Worm (Caenorhabditis elegans) whole organism, late embryonic: ENCODE measurements around the gene hpl-2.

Experiments
- ama-1 ChIP-seq: fragments of 150-350 bp; optimal IDR thresholded peaks from 2 replicates; lab custom pipeline; 2014
- ceh-9 ChIP-seq: sonication (generic microtip); optimal IDR thresholded peaks from 2 replicates; lab custom pipeline; 2016; ENCODE audit warnings: mild to moderate bottlenecking, missing genetic modification characterization, inconsistent platforms, missing compliant biosample characterization
- nhr-11 ChIP-seq: fragments of 150-350 bp; optimal IDR thresholded peaks from 2 replicates; lab custom pipeline; 2014; ENCODE audit warnings: missing biosample characterization, missing genetic modification characterization
- ttx-3 ChIP-seq: sonication (generic microtip); optimal IDR thresholded peaks from 2 replicates; lab custom pipeline; 2016; ENCODE audit warnings: missing genetic modification reagents, missing genetic modification characterization, missing compliant biosample characterization

DNA sequence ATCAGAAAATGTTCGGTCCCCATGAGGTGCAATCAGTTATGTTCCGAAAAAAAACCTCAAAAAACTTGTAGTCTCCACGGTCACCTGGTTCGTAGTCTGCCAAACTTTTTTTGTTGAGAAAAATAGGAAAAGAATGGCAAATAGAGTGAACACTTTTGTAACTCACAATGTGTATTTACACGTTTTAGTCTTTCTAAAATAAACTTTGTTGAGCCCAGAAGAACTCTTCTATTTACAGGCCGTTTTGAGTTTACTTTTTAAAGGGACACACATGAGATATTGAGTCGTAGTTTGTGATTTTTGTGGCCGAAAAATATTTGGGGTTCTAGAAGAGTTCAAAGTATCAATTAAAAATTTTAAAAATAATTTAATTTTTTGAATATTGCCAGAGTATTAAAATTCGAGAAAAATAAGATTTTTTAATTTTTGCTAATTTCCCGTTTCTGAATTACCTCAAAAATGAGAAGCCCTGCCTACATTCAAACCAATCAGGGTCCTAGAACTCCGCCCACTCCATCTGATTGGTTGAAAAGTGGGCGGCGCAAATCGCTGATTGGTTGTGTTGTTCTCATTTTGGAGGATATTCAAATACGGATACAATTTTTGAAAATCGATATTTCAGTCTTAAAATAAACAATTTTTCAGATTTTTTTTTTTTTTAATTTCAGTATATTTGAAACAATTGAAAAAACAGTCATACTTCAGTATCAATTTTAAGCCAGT is 20.7 kb downstream of the hpl-2 start:
- TF ChIP-seq ttx-3 (tag; lab: Kevin White, UChicago) (no peak), ceh-9 (no peak), nhr-11 (no peak), ama-1 (no peak)
